Fruit fly (Drosophila melanogaster) whole organism, embryonic: Measurements from ENCODE around the gene Rim2.
A peak's percentile ranks its signal among the peaks of the same experiment; 100 is the strongest.

Source experiments
- BtbVII ChIP-seq: fragments of 200-800 bp; sonication (Bioruptor generic); optimal IDR thresholded peaks from 3 replicates; lab custom pipeline; 2017; ENCODE audit warnings: missing biosample characterization, mild to moderate bottlenecking, missing genetic modification characterization
- CG10462 ChIP-seq: fragments of 200-800 bp; sonication (Bioruptor generic); optimal IDR thresholded peaks from 2 replicates; lab custom pipeline; 2016; ENCODE audit warnings: missing biosample characterization, missing genetic modification characterization
- CG11695 ChIP-seq: fragments of 200-800 bp; sonication (Bioruptor generic); IDR thresholded peaks from 3 replicates; pipeline ENCODE4 v1.3.6; 2022; ENCODE audit warnings: missing biosample characterization, missing genetic modification characterization
- CG12391 ChIP-seq: fragments of 200-800 bp; sonication (Bioruptor generic); optimal IDR thresholded peaks from 3 replicates; lab custom pipeline; 2018; ENCODE audit warnings: missing biosample characterization, mild to moderate bottlenecking, missing genetic modification characterization, moderate library complexity
- CG12659 ChIP-seq: fragments of 200-800 bp; sonication (Bioruptor generic); optimal IDR thresholded peaks from 3 replicates; lab custom pipeline; 2017; ENCODE audit warnings: mild to moderate bottlenecking, missing biosample characterization, missing genetic modification reagents, missing genetic modification characterization
- CG13287 ChIP-seq: fragments of 200-800 bp; sonication (Bioruptor generic); IDR thresholded peaks from 2 replicates; pipeline ENCODE4 v1.3.6; 2022; ENCODE audit warnings: missing biosample characterization, missing genetic modification characterization; ENCODE audit not compliant: partially characterized antibody
- CG14050 ChIP-seq: fragments of 200-800 bp; sonication (Bioruptor generic); IDR thresholded peaks from 3 replicates; pipeline ENCODE4 v1.3.6; 2022; ENCODE audit warnings: missing biosample characterization, missing genetic modification characterization
- CG14710 ChIP-seq: fragments of 200-800 bp; sonication (Bioruptor generic); optimal IDR thresholded peaks from 3 replicates; lab custom pipeline; 2019; ENCODE audit warnings: missing biosample characterization, mild to moderate bottlenecking, missing genetic modification characterization, moderate library complexity
- CG15514 ChIP-seq: fragments of 200-800 bp; sonication (Bioruptor generic); optimal IDR thresholded peaks from 3 replicates; lab custom pipeline; 2017; ENCODE audit warnings: missing biosample characterization, missing genetic modification characterization, mild to moderate bottlenecking, moderate library complexity, missing genetic modification reagents
- CG1603 ChIP-seq: fragments of 200-800 bp; sonication (Bioruptor generic); optimal IDR thresholded peaks from 2 replicates; lab custom pipeline; 2019; ENCODE audit warnings: missing biosample characterization, mild to moderate bottlenecking, missing genetic modification characterization, moderate library complexity
- CG17186 ChIP-seq: fragments of 200-800 bp; sonication (Bioruptor generic); optimal IDR thresholded peaks from 3 replicates; lab custom pipeline; 2017; ENCODE audit warnings: missing biosample characterization, missing genetic modification reagents, missing genetic modification characterization
- CG17385 ChIP-seq: fragments of 200-800 bp; sonication (Bioruptor generic); optimal IDR thresholded peaks from 3 replicates; lab custom pipeline; 2018; ENCODE audit warnings: missing biosample characterization, mild to moderate bottlenecking, missing genetic modification characterization
- CG17829 ChIP-seq: fragments of 200-800 bp; optimal IDR thresholded peaks from 2 replicates; lab custom pipeline; 2019; ENCODE audit warnings: missing biosample characterization, mild to moderate bottlenecking, missing genetic modification characterization, moderate library complexity
- CG18599 ChIP-seq: fragments of 200-800 bp; sonication (Bioruptor generic); optimal IDR thresholded peaks from 3 replicates; lab custom pipeline; 2017; ENCODE audit warnings: missing biosample characterization, missing genetic modification characterization, mild to moderate bottlenecking, moderate library complexity, missing genetic modification reagents
- CG2116 ChIP-seq: fragments of 200-800 bp; sonication (Bioruptor generic); optimal IDR thresholded peaks from 3 replicates; lab custom pipeline; 2018; ENCODE audit warnings: missing biosample characterization, mild to moderate bottlenecking, missing genetic modification characterization
- CG8944 ChIP-seq: fragments of 200-800 bp; sonication (Bioruptor generic); optimal IDR thresholded peaks from 3 replicates; lab custom pipeline; 2016; ENCODE audit warnings: missing biosample characterization, missing genetic modification characterization
- CG9609 ChIP-seq: fragments of 200-800 bp; sonication (Bioruptor generic); optimal IDR thresholded peaks from 3 replicates; lab custom pipeline; 2016; ENCODE audit warnings: missing biosample characterization, missing genetic modification characterization
- CHES-1-like ChIP-seq: fragments of 200-800 bp; sonication (Bioruptor generic); optimal IDR thresholded peaks from 2 replicates; lab custom pipeline; 2016; ENCODE audit warnings: missing biosample characterization, missing genetic modification characterization
- D19A ChIP-seq: fragments of 200-800 bp; optimal IDR thresholded peaks from 3 replicates; lab custom pipeline; 2019; ENCODE audit warnings: missing biosample characterization, mild to moderate bottlenecking, missing genetic modification characterization, moderate library complexity
- Doc3 ChIP-seq: fragments of 200-800 bp; sonication (Bioruptor generic); IDR thresholded peaks from 3 replicates; pipeline ENCODE4 v1.3.6; 2022; ENCODE audit warnings: missing biosample characterization, missing genetic modification characterization; ENCODE audit not compliant: partially characterized antibody
- Dp ChIP-seq: fragments of 200-800 bp; sonication (Bioruptor generic); optimal IDR thresholded peaks from 2 replicates; lab custom pipeline; 2018; ENCODE audit warnings: missing biosample characterization, mild to moderate bottlenecking, missing genetic modification characterization, moderate library complexity
- Fer1 ChIP-seq: fragments of 200-800 bp; sonication (Bioruptor generic); optimal IDR thresholded peaks from 2 replicates; lab custom pipeline; 2017; ENCODE audit warnings: missing biosample characterization, mild to moderate bottlenecking, missing genetic modification characterization
- H2.0 ChIP-seq: fragments of 200-800 bp; sonication (Bioruptor generic); IDR thresholded peaks from 2 replicates; pipeline ENCODE4 v1.3.6; 2022; ENCODE audit warnings: missing biosample characterization, missing genetic modification characterization
- Hey ChIP-seq: fragments of 200-800 bp; sonication (Bioruptor generic); optimal IDR thresholded peaks from 3 replicates; lab custom pipeline; 2018; ENCODE audit warnings: missing biosample characterization, mild to moderate bottlenecking, missing genetic modification characterization
- Med ChIP-seq: fragments of 200-800 bp; sonication (Bioruptor generic); peaks from one replicate; lab custom pipeline; 2016; ENCODE audit warnings: missing biosample characterization, missing genetic modification characterization, mild to moderate bottlenecking, inconsistent platforms, moderate library complexity
- NC2α ChIP-seq: fragments of 200-800 bp; sonication (Bioruptor generic); optimal IDR thresholded peaks from 2 replicates; lab custom pipeline; 2016; ENCODE audit warnings: missing biosample characterization, missing genetic modification characterization
- Rx ChIP-seq: fragments of 200-800 bp; sonication (Bioruptor generic); IDR thresholded peaks from 2 replicates; pipeline ENCODE4 v1.3.6; 2022; ENCODE audit warnings: missing biosample characterization, missing genetic modification characterization
- Xrp1 ChIP-seq: fragments of 200-800 bp; sonication (Bioruptor generic); IDR thresholded peaks from 2 replicates; pipeline ENCODE4 v1.3.6; 2022; ENCODE audit warnings: missing biosample characterization, missing genetic modification characterization
- ase ChIP-seq: fragments of 200-800 bp; sonication (Bioruptor generic); IDR thresholded peaks from 3 replicates; pipeline ENCODE4 v1.3.6; 2022; ENCODE audit warnings: missing biosample characterization, missing genetic modification characterization
- bcd ChIP-seq: fragments of 200-800 bp; sonication (Bioruptor generic); optimal IDR thresholded peaks from 2 replicates; lab custom pipeline; 2017; ENCODE audit warnings: missing biosample characterization, mild to moderate bottlenecking, missing genetic modification characterization
- chinmo ChIP-seq: fragments of 200-800 bp; sonication (Bioruptor generic); IDR thresholded peaks from 4 replicates; pipeline ENCODE4 v1.3.6; 2022; ENCODE audit warnings: missing biosample characterization, missing genetic modification characterization; ENCODE audit not compliant: partially characterized antibody
- ci ChIP-seq: fragments of 200-800 bp; sonication (Bioruptor generic); IDR thresholded peaks from 3 replicates; pipeline ENCODE4 v1.3.6; 2022; ENCODE audit warnings: missing biosample characterization, missing genetic modification characterization
- ems ChIP-seq: fragments of 200-800 bp; sonication (Bioruptor generic); optimal IDR thresholded peaks from 3 replicates; lab custom pipeline; 2016; ENCODE audit warnings: missing biosample characterization, missing genetic modification characterization
- gsb-n ChIP-seq: fragments of 200-800 bp; sonication (Bioruptor generic); optimal IDR thresholded peaks from 3 replicates; lab custom pipeline; 2018; ENCODE audit warnings: missing biosample characterization, mild to moderate bottlenecking, missing genetic modification characterization
- inv ChIP-seq: fragments of 200-800 bp; sonication (Bioruptor generic); IDR thresholded peaks from 2 replicates; pipeline ENCODE4 v1.3.6; 2022; ENCODE audit warnings: missing biosample characterization, missing genetic modification characterization; ENCODE audit not compliant: partially characterized antibody
- kah ChIP-seq: fragments of 200-800 bp; sonication (Bioruptor generic); optimal IDR thresholded peaks from 2 replicates; lab custom pipeline; 2018; ENCODE audit warnings: missing biosample characterization, mild to moderate bottlenecking, missing genetic modification characterization
- kni ChIP-seq: fragments of 200-800 bp; sonication (Bioruptor generic); optimal IDR thresholded peaks from 3 replicates; lab custom pipeline; 2017; ENCODE audit warnings: mild to moderate bottlenecking, missing biosample characterization, missing genetic modification reagents, missing genetic modification characterization
- lov ChIP-seq, 2 experiments: fragments of 200-800 bp in 1 of 2; fragments of >200 bp in 1 of 2; sonication (Bioruptor generic) in 1 of 2; IDR thresholded peaks in 1 of 2; optimal IDR thresholded peaks in 1 of 2; 2 replicates in 1 of 2; 3 replicates in 1 of 2; pipeline versions ENCODE4 v1.3.6 to Lab custom; 2017 to 2022; ENCODE audit warnings: missing biosample characterization in 1 of 2, missing genetic modification characterization in 1 of 2
- nerfin-1 ChIP-seq: fragments of 200-800 bp; sonication (Bioruptor generic); optimal IDR thresholded peaks from 3 replicates; lab custom pipeline; 2019; ENCODE audit warnings: missing biosample characterization, mild to moderate bottlenecking, missing genetic modification characterization, moderate library complexity
- sens ChIP-seq: fragments of 200-800 bp; sonication (Bioruptor generic); peaks from one replicate; lab custom pipeline; 2016; ENCODE audit warnings: missing biosample characterization, missing genetic modification characterization
- sna ChIP-seq: fragments of 200-800 bp; sonication (Bioruptor generic); IDR thresholded peaks from 2 replicates; pipeline ENCODE4 v1.3.6; 2022; ENCODE audit warnings: missing biosample characterization, missing genetic modification characterization; ENCODE audit not compliant: partially characterized antibody
- stwl ChIP-seq: fragments of 200-800 bp; sonication (Bioruptor generic); optimal IDR thresholded peaks from 3 replicates; lab custom pipeline; 2018; ENCODE audit warnings: missing biosample characterization, mild to moderate bottlenecking, missing genetic modification characterization, moderate library complexity
- wor ChIP-seq: fragments of 200-800 bp; sonication (Bioruptor generic); IDR thresholded peaks from 2 replicates; pipeline ENCODE4 v1.3.6; 2022; ENCODE audit warnings: missing biosample characterization, missing genetic modification characterization
- zfh1 ChIP-seq: fragments of 200-800 bp; sonication (Bioruptor generic); IDR thresholded peaks from 3 replicates; pipeline ENCODE4 v1.3.6; 2022; ENCODE audit warnings: missing biosample characterization, missing genetic modification characterization

Rim2 gene

dm6 chr2L:1735133-1735532, 10.9 kb upstream of the Rim2 start (continued):
- no peak for TF ChIP-seq wor (GFP tag; lab: Robert Waterston, UW)
- TF ChIP-seq, all 482 proteins: peak for 28

DNA sequence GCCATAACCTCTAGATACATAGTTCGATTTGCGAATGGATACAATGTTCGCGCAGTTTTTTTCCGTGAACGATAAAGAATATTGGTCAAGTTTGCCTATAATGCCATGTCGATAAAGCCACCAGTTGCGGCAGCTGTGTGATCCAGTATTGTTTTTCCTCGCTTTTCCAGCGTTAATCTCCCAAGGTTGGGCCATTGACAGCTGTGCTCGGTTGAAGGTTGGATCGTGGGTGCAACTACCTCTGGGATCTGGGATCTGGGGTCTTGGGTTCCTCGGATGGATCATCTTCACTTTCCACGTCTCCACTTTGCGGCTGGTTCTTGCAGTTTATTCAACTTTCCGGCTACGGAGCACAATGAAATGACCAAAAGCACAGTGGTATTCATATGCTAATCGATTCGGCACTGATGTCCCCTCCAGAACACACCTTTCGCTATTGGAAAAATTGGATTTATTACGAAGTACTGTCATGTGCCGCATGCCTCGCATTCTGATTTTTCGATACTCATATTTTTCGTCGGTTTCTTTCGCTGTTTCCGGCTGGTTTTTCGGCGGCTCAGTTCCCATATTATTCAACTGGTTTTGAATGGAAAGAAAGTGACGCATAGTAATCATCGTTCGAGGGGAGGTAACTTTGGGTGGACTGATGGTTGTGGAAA, 9.1 kb upstream of the Rim2 start:
- TF ChIP-seq chinmo (0 out of 4 replicates have a peak, but pooled peaks have one; percentile 22), CG12391 (tag; lab: Kevin White, UChicago) (no peak), Med (GFP tag; lab: Kevin White, UChicago) (peak; percentile 33), CG11695 (GFP tag; lab: Robert Waterston, UW) (no peak), CG15514 (GFP tag; lab: Kevin White, UChicago) (no peak), CG17829 (tag; lab: Kevin White, UChicago) (no peak), Xrp1 (no peak), kni (GFP tag; lab: Kevin White, UChicago) (peak; percentile 67)

- no peak for TF ChIP-seq inv (GFP tag; lab: Robert Waterston, UW)
- TF ChIP-seq CG15514 (GFP tag; lab: Kevin White, UChicago) = peak; percentile 13
- no peak for TF ChIP-seq H2.0 (GFP tag; lab: Robert Waterston, UW)
- 0 out of 3 replicates have a peak, but pooled peaks have one; percentile 31 for TF ChIP-seq zfh1 (GFP tag; lab: Robert Waterston, UW)
- no peak for TF ChIP-seq lov (optimal IDR thresholded peaks at IDR 0.05; lab: Kevin White, UChicago)
- TF ChIP-seq lov (GFP tag; IDR thresholded peaks at IDR 0.05; lab: Robert Waterston, UW) = 0 out of 3 replicates have a peak, but pooled peaks have one; percentile 52
- TF ChIP-seq CHES-1-like (GFP tag; lab: Kevin White, UChicago) = peak; percentile 36
- TF ChIP-seq CG12659 (GFP tag; lab: Kevin White, UChicago) = peak; percentile 6
- TF ChIP-seq CG9609 = no peak
- TF ChIP-seq stwl (tag; lab: Kevin White, UChicago) = peak; percentile 33
- peak; percentile 44 for TF ChIP-seq CG17385 (GFP tag; lab: Kevin White, UChicago)
- TF ChIP-seq NC2α (GFP tag; lab: Kevin White, UChicago) = no peak
- no peak for TF ChIP-seq bcd (GFP tag; lab: Kevin White, UChicago)
- peak; percentile 67 for TF ChIP-seq CG2116 (GFP tag; lab: Kevin White, UChicago)
- peak; percentile 61 for TF ChIP-seq CG1603
- no peak for TF ChIP-seq wor (GFP tag; lab: Robert Waterston, UW)
- TF ChIP-seq Doc3 (GFP tag; lab: Robert Waterston, UW) = no peak; the same call in 2 of the 3 replicates
- peak; percentile 40 for TF ChIP-seq kah
- TF ChIP-seq CG18599 = peak; percentile 7
- TF ChIP-seq sens = no peak
- no peak for TF ChIP-seq ase
- no peak for TF ChIP-seq D19A (tag; lab: Kevin White, UChicago)
- no peak for TF ChIP-seq ems (GFP tag; lab: Kevin White, UChicago)
- TF ChIP-seq CG14710 (tag; lab: Kevin White, UChicago) = peak; percentile 11
- 0 out of 2 replicates have a peak, but pooled peaks have one; percentile 25 for TF ChIP-seq sna (GFP tag; lab: Robert Waterston, UW)
- TF ChIP-seq nerfin-1 (tag; lab: Kevin White, UChicago) = peak; percentile 14
- 0 out of 4 replicates have a peak, but pooled peaks have one; percentile 25 for TF ChIP-seq chinmo
- TF ChIP-seq Hey = no peak
- TF ChIP-seq ci = peak; percentile 69
- no peak for TF ChIP-seq CG10462 (GFP tag; lab: Kevin White, UChicago)
- no peak for TF ChIP-seq CG8944 (GFP tag; lab: Kevin White, UChicago)
- TF ChIP-seq BtbVII (GFP tag; lab: Kevin White, UChicago) = no peak
- peak; percentile 14 for TF ChIP-seq gsb-n
- TF ChIP-seq Dp = peak; percentile 75
- peak; percentile 97 for TF ChIP-seq CG17186
- TF ChIP-seq Rx = no peak
- peak; percentile 31 for TF ChIP-seq Fer1 (GFP tag; lab: Kevin White, UChicago)
- no peak for TF ChIP-seq CG14050 (GFP tag; lab: Robert Waterston, UW)
- peak; percentile 36; the same call in 1 of the 2 replicates for TF ChIP-seq CG13287 (GFP tag; lab: Robert Waterston, UW)
These were observed 8.0 kb upstream of the Rim2 start, which contains the start of the genes CG17652 and CG17646 for dm6 chr2L:1732189-1732588. CG17652 (minus strand) TSS chr2L:1732356. CG17646 (plus strand) TSS chr2L:1732524.
